Worm (Caenorhabditis elegans) whole organism, L4/young adult: ENCODE measurements around the gene C30E1.4.

Experiments used
- W03F9.2 ChIP-seq: fragments of 150-350 bp; optimal IDR thresholded peaks from 2 replicates; lab custom pipeline; 2014; ENCODE audit warnings: missing biosample characterization, missing genetic modification characterization
- dao-5 ChIP-seq: sonication (generic microtip); optimal IDR thresholded peaks from 2 replicates; lab custom pipeline; 2016; ENCODE audit warnings: missing genotype, missing genetic modification characterization, moderate library complexity, missing compliant biosample characterization
- him-1 ChIP-seq: sonication (generic microtip); optimal IDR thresholded peaks from 2 replicates; lab custom pipeline; 2016; ENCODE audit warnings: missing genotype, missing genetic modification reagents, missing genetic modification characterization, missing compliant biosample characterization

C30E1.4 gene

DNA sequence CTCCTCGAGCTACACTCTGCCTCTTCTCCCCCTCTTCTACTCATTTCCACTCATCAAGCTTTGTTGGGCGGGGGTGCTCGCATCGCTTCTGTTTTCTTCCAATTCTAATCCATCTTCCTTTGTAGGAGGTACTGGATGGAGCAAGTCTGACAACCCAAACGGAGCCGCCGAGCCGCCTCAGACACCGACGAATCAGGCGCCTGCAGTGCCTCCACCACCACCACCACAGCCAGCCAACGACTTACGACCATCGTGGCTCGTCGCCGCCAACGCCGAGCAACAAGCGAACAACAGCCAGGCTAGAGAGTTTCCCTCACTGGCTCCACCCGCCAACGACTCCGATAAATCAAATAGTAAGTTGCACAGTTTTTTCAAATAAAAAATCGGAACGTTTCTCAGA is 42.2 kb downstream of the C30E1.4 start:
- no peak for TF ChIP-seq dao-5
- no peak for TF ChIP-seq W03F9.2 (tag; lab: Kevin White, UChicago)
- no peak for TF ChIP-seq him-1

- TF ChIP-seq W03F9.2 (tag; lab: Kevin White, UChicago) (no peak), him-1 (no peak), dao-5 (no peak)
Observed at ce11 chrX:16967813-16968212, 44.1 kb downstream of the C30E1.4 start.

DNA sequence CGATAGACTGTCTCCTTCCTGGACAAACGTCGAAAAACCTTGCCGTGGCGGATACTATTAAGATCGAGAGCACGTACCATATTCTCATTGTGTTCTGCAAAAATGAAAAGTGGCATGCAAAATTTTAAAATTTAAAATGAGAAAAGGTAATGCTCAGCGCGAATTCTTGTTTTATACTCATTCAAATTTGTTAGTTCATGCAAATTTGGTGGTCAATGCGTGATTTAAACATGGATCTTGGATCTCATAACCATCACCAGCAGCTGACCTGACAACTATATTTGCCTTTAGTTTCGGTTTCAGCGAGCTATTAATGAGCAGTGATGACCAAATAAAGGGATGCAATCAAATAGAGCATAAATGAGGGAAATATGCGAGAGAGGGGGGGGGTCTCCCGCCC is 52.3 kb downstream of the C30E1.4 start, which contains the start of gene F52G3.5:
TSS of gene F52G3.5 (minus strand) at position 101 of the 400 bp plus-strand sequence.
- TF ChIP-seq W03F9.2 (tag; lab: Kevin White, UChicago) (no peak), him-1 (no peak), dao-5 (no peak)
